Fruit fly (Drosophila melanogaster): ENCODE measurements around the gene kri.

DNA sequence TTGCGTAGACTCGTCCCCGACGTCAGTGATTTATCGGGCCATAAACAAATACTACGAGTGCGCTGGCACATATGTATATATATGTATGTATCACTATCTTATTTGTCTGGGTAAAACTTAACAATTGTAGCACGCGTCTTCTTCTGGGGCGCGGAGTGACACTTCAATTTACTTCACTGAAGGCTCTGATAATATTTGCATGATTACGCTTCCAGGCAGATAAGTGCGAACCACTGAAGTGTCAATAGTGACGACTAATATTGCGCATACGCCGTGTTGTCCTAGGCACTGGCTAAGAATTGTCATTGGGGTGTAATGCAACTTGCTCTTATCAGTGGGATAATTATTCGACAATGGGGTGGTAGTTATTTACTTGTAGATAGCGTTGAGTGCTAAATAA, 10.7 kb downstream of the kri start:
- no peak for TF ChIP-seq insv (optimal IDR thresholded peaks at IDR 0.05)
- no peak for TF ChIP-seq psq (optimal IDR thresholded peaks at IDR 0.05)
